Worm (Caenorhabditis elegans): ENCODE data around the gene sek-1.

sek-1 gene

DNA sequence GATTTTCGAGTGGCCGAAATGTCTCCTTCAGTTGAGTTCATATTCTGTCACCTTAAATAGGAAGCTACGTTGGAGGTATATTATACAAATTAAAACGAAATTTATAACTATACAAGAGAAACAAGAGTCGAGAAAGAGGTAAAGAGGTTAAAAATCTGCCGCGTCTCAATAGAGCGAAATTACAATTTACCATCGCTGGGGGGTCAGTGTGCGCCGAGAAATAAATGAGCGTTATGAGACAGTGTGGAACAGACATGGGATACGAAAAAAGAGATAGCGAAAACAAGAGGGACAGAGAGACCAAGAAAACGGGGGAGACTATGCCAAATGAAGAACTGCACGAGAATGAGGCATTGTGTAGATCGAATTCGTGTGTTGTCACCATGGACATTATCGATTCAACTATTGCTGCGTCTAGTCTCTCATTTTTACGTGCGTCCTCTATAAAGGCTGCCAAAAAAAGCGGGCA is 28.6 kb upstream of the sek-1 start, which contains the start of gene ZK154.5 (continued):
- TF ChIP-seq nhr-80 (tag; optimal IDR thresholded peaks at IDR 0.05) (peak; percentile 55), T07F8.4 (tag; optimal IDR thresholded peaks at IDR 0.05) (no peak), mxl-1 (tag; optimal IDR thresholded peaks at IDR 0.05) (no peak), cebp-1 (GFP tag; IDR thresholded peaks at IDR 0.05) (no peak), cebp-1 (tag; optimal IDR thresholded peaks at IDR 0.05) (peak; percentile 63), D2030.7 (GFP tag; IDR thresholded peaks at IDR 0.05) (no peak), sdz-38 (tag; optimal IDR thresholded peaks at IDR 0.05) (no peak), let-607 (tag; optimal IDR thresholded peaks at IDR 0.05) (peak; percentile 40 to 54), K11D2.4 (GFP tag; IDR thresholded peaks at IDR 0.05) (no peak), lir-1 (GFP tag; conservative IDR thresholded peaks at IDR 0.05) (no peak), madf-10 (tag; optimal IDR thresholded peaks at IDR 0.05) (no peak), hmg-1.2 (GFP tag; IDR thresholded peaks at IDR 0.05) (peak; percentile 89), gei-17 (GFP tag; optimal IDR thresholded peaks at IDR 0.05) (peak; percentile 48), aptf-2 (GFP tag; conservative IDR thresholded peaks at IDR 0.05) (no peak), C17E4.6 (GFP tag; IDR thresholded peaks at IDR 0.05) (no peak), egl-44 (GFP tag; IDR thresholded peaks at IDR 0.05) (no peak)

DNA sequence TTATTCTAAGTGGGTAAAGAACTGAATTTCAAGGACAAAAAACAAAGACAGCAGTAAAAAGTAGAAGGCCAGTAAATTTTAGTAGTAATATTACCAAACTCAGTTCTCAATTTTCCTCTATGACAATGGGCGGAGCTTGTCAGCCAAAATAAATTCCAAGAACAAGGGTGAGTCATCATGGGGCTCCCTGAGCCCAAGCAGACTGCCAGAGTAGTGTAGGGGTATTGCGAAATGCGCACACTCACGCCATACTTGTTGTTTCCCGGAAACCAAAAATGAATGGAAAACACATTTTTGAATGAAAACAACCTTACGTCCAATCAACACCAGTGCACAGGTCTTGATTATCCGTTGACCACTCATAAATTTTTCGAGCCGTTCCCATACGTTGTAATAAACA is 24.7 kb upstream of the sek-1 start:
- TF ChIP-seq lin-35 (GFP tag; optimal IDR thresholded peaks at IDR 0.05) (peak in 1 of 3 experiments; percentile 42), K12H6.12 (tag; optimal IDR thresholded peaks at IDR 0.05) (peak; percentile 27), ceh-79 (tag; optimal IDR thresholded peaks at IDR 0.05) (no peak), lin-40 (tag; optimal IDR thresholded peaks at IDR 0.05) (peak; percentile 13), cebp-1 (GFP tag; IDR thresholded peaks at IDR 0.05) (peak; percentile 87), cebp-1 (tag; optimal IDR thresholded peaks at IDR 0.05) (peak; percentile 97)

DNA sequence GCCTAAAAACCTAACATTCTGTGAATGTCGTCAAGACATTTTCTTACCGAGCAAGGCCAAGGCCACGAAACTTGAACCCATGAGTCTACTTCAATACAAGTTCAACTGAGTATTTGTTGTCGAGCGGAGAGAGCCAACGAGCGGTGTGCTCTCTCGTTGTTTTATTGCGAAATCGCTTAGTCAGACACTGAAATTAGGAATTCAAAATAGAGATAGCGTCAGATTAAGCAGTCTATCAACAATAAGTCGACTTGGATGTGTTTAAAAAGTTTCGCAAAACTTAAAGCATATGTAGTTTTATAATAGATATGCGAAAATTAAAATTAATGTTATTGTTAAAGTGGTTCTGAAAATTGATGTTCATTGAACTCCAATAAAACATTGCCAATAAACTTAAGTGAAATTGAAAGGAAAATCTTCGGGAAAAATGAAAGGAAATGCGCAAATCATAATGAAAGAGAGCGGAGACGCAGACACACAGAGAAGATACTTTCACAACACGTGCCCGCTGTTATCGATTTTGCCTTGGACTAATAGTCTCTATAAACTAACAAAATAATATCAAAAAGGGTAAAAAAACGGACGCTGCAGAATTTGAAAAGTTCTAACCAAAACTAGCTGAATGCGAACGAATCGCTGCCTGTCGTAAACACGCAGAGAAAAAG is 23.0 kb upstream of the sek-1 start, which contains the start of gene ZK154.6:
Gene ZK154.6, minus strand, starts transcription at position 187 of the 665 bp plus-strand sequence.
- TF ChIP-seq cebp-1 (GFP tag; IDR thresholded peaks at IDR 0.05) (peak; percentile 86), cebp-1 (tag; optimal IDR thresholded peaks at IDR 0.05) (peak; percentile 97), die-1 (tag; optimal IDR thresholded peaks at IDR 0.05) (no peak), sdz-38 (tag; optimal IDR thresholded peaks at IDR 0.05) (no peak), hmg-1.2 (GFP tag; IDR thresholded peaks at IDR 0.05) (peak; percentile 50; the same call in 1 of the 2 replicates), F57A8.1 (GFP tag; optimal IDR thresholded peaks at IDR 0.05) (no peak), ZK185.1 (tag; optimal IDR thresholded peaks at IDR 0.05; ENCODE audit: poor library complexity, severe bottlenecking) (peak; percentile 18)

DNA sequence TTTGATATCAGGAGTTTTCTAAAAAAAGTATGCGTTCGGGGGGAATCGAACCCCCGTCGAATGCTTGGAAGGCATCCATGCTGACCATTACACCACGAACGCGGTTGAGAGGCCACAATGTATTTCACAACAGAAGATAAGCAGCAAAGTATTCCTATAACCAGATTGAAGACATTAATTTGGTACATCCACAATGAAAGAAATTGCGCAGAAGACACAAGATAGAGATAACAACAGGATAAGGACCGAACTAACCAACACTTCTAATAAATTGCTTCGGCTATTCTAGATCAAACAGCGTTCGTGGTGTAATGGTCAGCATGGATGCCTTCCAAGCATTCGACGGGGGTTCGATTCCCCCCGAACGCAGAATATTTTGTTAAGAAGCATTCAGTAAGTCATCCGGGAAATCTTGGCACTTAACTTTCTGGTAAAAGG is 22.2 kb upstream of the sek-1 start:
- no peak for TF ChIP-seq madf-6 (GFP tag; IDR thresholded peaks at IDR 0.05)
- no peak for TF ChIP-seq unc-130 (GFP tag; optimal IDR thresholded peaks at IDR 0.05)
- TF ChIP-seq Y67H2A.10 (GFP tag; conservative IDR thresholded peaks at IDR 0.05), result no peak
- TF ChIP-seq F22D6.2 (tag; optimal IDR thresholded peaks at IDR 0.05), result peak; percentile 14
- peak; percentile 15 for TF ChIP-seq F10E7.11 (tag; optimal IDR thresholded peaks at IDR 0.05)
- TF ChIP-seq ztf-3 (GFP tag; optimal IDR thresholded peaks at IDR 0.05), result no peak
- TF ChIP-seq dox-1 (GFP tag; IDR thresholded peaks at IDR 0.05), result peak; percentile 79
- peak; percentile 92 for TF ChIP-seq die-1 (tag; optimal IDR thresholded peaks at IDR 0.05)
- TF ChIP-seq unc-62 (GFP tag; optimal IDR thresholded peaks at IDR 0.05), result no peak
- no peak for TF ChIP-seq nhr-179 (tag; optimal IDR thresholded peaks at IDR 0.05)
- no peak for TF ChIP-seq attf-6 (GFP tag; IDR thresholded peaks at IDR 0.05)
- no peak for TF ChIP-seq ets-4 (GFP tag; optimal IDR thresholded peaks at IDR 0.05)
- TF ChIP-seq hlh-26 (GFP tag; conservative IDR thresholded peaks at IDR 0.05), result no peak
- TF ChIP-seq bed-1 (GFP tag; IDR thresholded peaks at IDR 0.05), result 0 out of 2 replicates have a peak, but pooled peaks have one; percentile 9
- TF ChIP-seq F57C9.4 (tag; optimal IDR thresholded peaks at IDR 0.05), result no peak
- TF ChIP-seq lsy-27 (tag; optimal IDR thresholded peaks at IDR 0.05; ENCODE audit: borderline replicate concordance, insufficient read depth), result no peak
- peak; percentile 74 for TF ChIP-seq lin-40 (tag; optimal IDR thresholded peaks at IDR 0.05)
- TF ChIP-seq F52B5.7 (tag; optimal IDR thresholded peaks at IDR 0.05), result peak; percentile 72
- TF ChIP-seq ceh-27 (GFP tag; optimal IDR thresholded peaks at IDR 0.05), result peak; percentile 27
- no peak for TF ChIP-seq sptf-2 (GFP tag; optimal IDR thresholded peaks at IDR 0.05)
- peak; percentile 39 for TF ChIP-seq F57A8.1 (GFP tag; optimal IDR thresholded peaks at IDR 0.05)
- peak; percentile 6 for TF ChIP-seq efl-1 (GFP tag; optimal IDR thresholded peaks at IDR 0.05)
- TF ChIP-seq C17E4.6 (GFP tag; IDR thresholded peaks at IDR 0.05), result no peak
